Fruit fly (Drosophila melanogaster) whole organism, prepupa: Measurements from ENCODE around the gene haf.
A peak's percentile ranks its signal among the peaks of the same experiment; 100 is the strongest.

Experiments
- Blimp-1 ChIP-seq: fragments of 200-800 bp; sonication (Bioruptor generic); optimal IDR thresholded peaks from 3 replicates; lab custom pipeline; 2017; ENCODE audit warnings: missing biosample characterization, missing genetic modification characterization, mild to moderate bottlenecking, moderate library complexity, missing genetic modification reagents
- CG10631 ChIP-seq: fragments of 200-800 bp; sonication (Bioruptor generic); optimal IDR thresholded peaks from 2 replicates; lab custom pipeline; 2016; ENCODE audit warnings: missing biosample characterization, missing genetic modification characterization
- CG11294 ChIP-seq: fragments of 200-800 bp; sonication (Bioruptor generic); IDR thresholded peaks from 2 replicates; pipeline ENCODE4 v1.3.6; 2022; ENCODE audit warnings: missing biosample characterization, missing genetic modification characterization
- CG11762 ChIP-seq: fragments of 200-800 bp; sonication (Bioruptor generic); optimal IDR thresholded peaks from 3 replicates; lab custom pipeline; 2016; ENCODE audit warnings: missing biosample characterization, missing genetic modification characterization; ENCODE audit not compliant: insufficient read depth
- CG11902 ChIP-seq: fragments of 200-800 bp; sonication (Bioruptor generic); optimal IDR thresholded peaks from 3 replicates; lab custom pipeline; 2016; ENCODE audit warnings: missing biosample characterization, missing genetic modification characterization
- CG15336 ChIP-seq: fragments of 200-800 bp; sonication (Bioruptor generic); IDR thresholded peaks from 2 replicates; pipeline ENCODE4 v1.3.6; 2022; ENCODE audit warnings: missing biosample characterization, missing genetic modification characterization
- CG1621 ChIP-seq: fragments of 200-800 bp; sonication (Bioruptor generic); optimal IDR thresholded peaks from 3 replicates; lab custom pipeline; 2018; ENCODE audit warnings: missing biosample characterization, mild to moderate bottlenecking, missing genetic modification characterization
- CG16779 ChIP-seq: fragments of 200-800 bp; sonication (Bioruptor generic); optimal IDR thresholded peaks from 3 replicates; lab custom pipeline; 2017; ENCODE audit warnings: missing biosample characterization, mild to moderate bottlenecking, missing genetic modification characterization
- CG3032 ChIP-seq: fragments of 200-800 bp; optimal IDR thresholded peaks from 2 replicates; lab custom pipeline; 2019; ENCODE audit warnings: missing biosample characterization, mild to moderate bottlenecking, missing genetic modification characterization, moderate library complexity
- CG31627 ChIP-seq: fragments of 200-800 bp; sonication (Bioruptor generic); optimal IDR thresholded peaks from 3 replicates; lab custom pipeline; 2016; ENCODE audit warnings: missing biosample characterization, missing genetic modification characterization
- CG32006 ChIP-seq: fragments of 200-800 bp; sonication (Bioruptor generic); optimal IDR thresholded peaks from 3 replicates; lab custom pipeline; 2017; ENCODE audit warnings: missing biosample characterization, mild to moderate bottlenecking, missing genetic modification characterization
- CG34406 ChIP-seq: fragments of 200-800 bp; sonication (Bioruptor generic); optimal IDR thresholded peaks from 3 replicates; lab custom pipeline; 2016; ENCODE audit warnings: missing biosample characterization, missing genetic modification characterization
- CG3919 ChIP-seq: fragments of 200-800 bp; sonication (Bioruptor generic); optimal IDR thresholded peaks from 3 replicates; lab custom pipeline; 2016; ENCODE audit warnings: missing biosample characterization, missing genetic modification characterization
- CG4318 ChIP-seq: fragments of 200-800 bp; sonication (Bioruptor generic); optimal IDR thresholded peaks from 3 replicates; lab custom pipeline; 2017; ENCODE audit warnings: missing biosample characterization, mild to moderate bottlenecking, missing genetic modification characterization
- CG6163 ChIP-seq: fragments of 200-800 bp; sonication (Bioruptor generic); IDR thresholded peaks from 3 replicates; pipeline ENCODE4 v1.3.6; 2022; ENCODE audit warnings: missing biosample characterization, missing genetic modification characterization
- CG6792 ChIP-seq: fragments of 200-800 bp; sonication (Bioruptor generic); optimal IDR thresholded peaks from 3 replicates; lab custom pipeline; 2016; ENCODE audit warnings: missing biosample characterization, missing genetic modification characterization
- CG6808 ChIP-seq: fragments of 200-800 bp; sonication (Bioruptor generic); optimal IDR thresholded peaks from 3 replicates; lab custom pipeline; 2017; ENCODE audit warnings: missing biosample characterization, missing genetic modification characterization, mild to moderate bottlenecking, moderate library complexity, missing genetic modification reagents
- CG7368 ChIP-seq: fragments of 200-800 bp; sonication (Bioruptor generic); optimal IDR thresholded peaks from 3 replicates; lab custom pipeline; 2016; ENCODE audit warnings: missing biosample characterization, missing genetic modification characterization
- CG8119 ChIP-seq: fragments of 200-800 bp; sonication (Bioruptor generic); IDR thresholded peaks from 3 replicates; pipeline ENCODE4 v1.3.6; 2022; ENCODE audit warnings: missing biosample characterization, missing genetic modification characterization
- CG8319 ChIP-seq: fragments of 200-800 bp; sonication (Bioruptor generic); optimal IDR thresholded peaks from 3 replicates; lab custom pipeline; 2016; ENCODE audit warnings: missing biosample characterization, missing genetic modification characterization
- CG8632 ChIP-seq: fragments of 200-800 bp; sonication (Bioruptor generic); optimal IDR thresholded peaks from 3 replicates; lab custom pipeline; 2016; ENCODE audit warnings: missing biosample characterization, missing genetic modification characterization
- Eip75B ChIP-seq: fragments of 200-800 bp; sonication (Bioruptor generic); optimal IDR thresholded peaks from 3 replicates; lab custom pipeline; 2016; ENCODE audit warnings: missing biosample characterization, missing genetic modification characterization
- Eip78C ChIP-seq: fragments of 200-800 bp; sonication (Bioruptor generic); peaks from one replicate; lab custom pipeline; 2016; ENCODE audit warnings: missing biosample characterization, missing genetic modification characterization
- Eip93F ChIP-seq: fragments of 200-800 bp; sonication (Bioruptor generic); optimal IDR thresholded peaks from 2 replicates; lab custom pipeline; 2016; ENCODE audit warnings: missing biosample characterization, mild to moderate bottlenecking, missing genetic modification characterization
- Ets21C ChIP-seq: fragments of 200-800 bp; sonication (Bioruptor generic); optimal IDR thresholded peaks from 3 replicates; lab custom pipeline; 2016; ENCODE audit warnings: missing biosample characterization, missing genetic modification characterization
- Ets96B ChIP-seq: fragments of 200-800 bp; optimal IDR thresholded peaks from 2 replicates; lab custom pipeline; 2019; ENCODE audit warnings: missing biosample characterization, mild to moderate bottlenecking, missing genetic modification characterization, moderate library complexity
- Gug ChIP-seq: fragments of 200-800 bp; sonication (Bioruptor generic); IDR thresholded peaks from 2 replicates; pipeline ENCODE4 v1.3.6; 2022; ENCODE audit warnings: missing biosample characterization, missing genetic modification characterization
- Hr38 ChIP-seq: sonication (Bioruptor generic); optimal IDR thresholded peaks from 2 replicates; lab custom pipeline; 2016; ENCODE audit warnings: missing biosample characterization, missing genetic modification characterization
- Hr39 ChIP-seq: fragments of 200-800 bp; sonication (Bioruptor generic); optimal IDR thresholded peaks from 2 replicates; lab custom pipeline; 2016; ENCODE audit warnings: missing biosample characterization, missing genetic modification characterization
- Hr4 ChIP-seq: fragments of 200-800 bp; sonication (Bioruptor generic); optimal IDR thresholded peaks from 3 replicates; lab custom pipeline; 2016; ENCODE audit warnings: missing biosample characterization, missing genetic modification characterization
- OdsH ChIP-seq: fragments of 200-800 bp; sonication (Bioruptor generic); optimal IDR thresholded peaks from 3 replicates; lab custom pipeline; 2016; ENCODE audit warnings: missing biosample characterization, missing genetic modification characterization
- Smox ChIP-seq: fragments of 200-800 bp; sonication (Bioruptor generic); optimal IDR thresholded peaks from 3 replicates; lab custom pipeline; 2016; ENCODE audit warnings: missing biosample characterization, missing genetic modification characterization
- Sox102F ChIP-seq: fragments of 200-800 bp; sonication (Bioruptor generic); optimal IDR thresholded peaks from 2 replicates; lab custom pipeline; 2016; ENCODE audit warnings: missing biosample characterization, mild to moderate bottlenecking, missing genetic modification characterization
- Sox14 ChIP-seq: fragments of 200-800 bp; sonication (Bioruptor generic); optimal IDR thresholded peaks from 3 replicates; lab custom pipeline; 2016; ENCODE audit warnings: missing biosample characterization, missing genetic modification characterization
- Sox15 ChIP-seq: fragments of 200-800 bp; sonication (Bioruptor generic); optimal IDR thresholded peaks from 3 replicates; lab custom pipeline; 2016; ENCODE audit warnings: missing biosample characterization, missing genetic modification characterization
- achi ChIP-seq: fragments of 200-800 bp; sonication (Bioruptor generic); optimal IDR thresholded peaks from 3 replicates; lab custom pipeline; 2016; ENCODE audit warnings: missing biosample characterization, missing genetic modification characterization
- cyc ChIP-seq: fragments of 200-800 bp; sonication (Bioruptor generic); optimal IDR thresholded peaks from 3 replicates; lab custom pipeline; 2016; ENCODE audit warnings: missing biosample characterization, missing genetic modification characterization
- dac ChIP-seq: fragments of 200-800 bp; sonication (Bioruptor generic); optimal IDR thresholded peaks from 2 replicates; lab custom pipeline; 2017; ENCODE audit warnings: missing biosample characterization, mild to moderate bottlenecking, missing genetic modification characterization
- dsx ChIP-seq: fragments of 200-800 bp; optimal IDR thresholded peaks from 3 replicates; lab custom pipeline; 2019; ENCODE audit warnings: missing biosample characterization, mild to moderate bottlenecking, missing genetic modification characterization, moderate library complexity; ENCODE audit not compliant: poor library complexity, severe bottlenecking
- eg ChIP-seq: fragments of 200-800 bp; sonication (Bioruptor generic); IDR thresholded peaks from 3 replicates; pipeline ENCODE4 v1.3.6; 2022; ENCODE audit warnings: missing biosample characterization, missing genetic modification characterization
- esn ChIP-seq: fragments of 200-800 bp; sonication (Bioruptor generic); optimal IDR thresholded peaks from 2 replicates; lab custom pipeline; 2016; ENCODE audit warnings: missing biosample characterization, mild to moderate bottlenecking, missing genetic modification characterization, moderate library complexity
- fd59A ChIP-seq: fragments of 200-800 bp; sonication (Bioruptor generic); optimal IDR thresholded peaks from 2 replicates; lab custom pipeline; 2017; ENCODE audit warnings: missing biosample characterization, mild to moderate bottlenecking, missing genetic modification characterization, missing genetic modification reagents
- fkh ChIP-seq: fragments of 200-800 bp; sonication (Bioruptor generic); optimal IDR thresholded peaks from 3 replicates; lab custom pipeline; 2017; ENCODE audit warnings: missing biosample characterization, mild to moderate bottlenecking, missing genetic modification characterization, moderate library complexity
- lz ChIP-seq: fragments of 200-800 bp; sonication (Bioruptor generic); optimal IDR thresholded peaks from 3 replicates; lab custom pipeline; 2016; ENCODE audit warnings: missing biosample characterization, missing genetic modification characterization
- net ChIP-seq: fragments of 200-800 bp; sonication (Bioruptor generic); optimal IDR thresholded peaks from 3 replicates; lab custom pipeline; 2016; ENCODE audit warnings: missing biosample characterization, missing genetic modification characterization
- pdm3 ChIP-seq: fragments of 200-800 bp; sonication (Bioruptor generic); optimal IDR thresholded peaks from 3 replicates; lab custom pipeline; 2016; ENCODE audit warnings: missing biosample characterization, missing genetic modification characterization
- salr ChIP-seq, 2 experiments: fragments of 200-800 bp; sonication (Bioruptor generic); optimal IDR thresholded peaks; 3 replicates each; lab custom pipeline; 2016 to 2018; ENCODE audit warnings: missing biosample characterization in 2 of 2, missing genetic modification characterization in 2 of 2, mild to moderate bottlenecking in 1 of 2
- spab ChIP-seq: fragments of 200-800 bp; sonication (Bioruptor generic); optimal IDR thresholded peaks from 2 replicates; lab custom pipeline; 2017; ENCODE audit warnings: missing biosample characterization, mild to moderate bottlenecking, missing genetic modification characterization, missing genetic modification reagents
- ss ChIP-seq, 2 experiments: fragments of 200-800 bp; sonication (Bioruptor generic); optimal IDR thresholded peaks; 2 replicates in 1 of 2; 3 replicates in 1 of 2; lab custom pipeline; 2017 to 2018; ENCODE audit warnings: mild to moderate bottlenecking in 2 of 2, missing biosample characterization in 2 of 2, missing genetic modification characterization in 2 of 2, moderate library complexity in 1 of 2
- svp ChIP-seq: fragments of 200-800 bp; sonication (Bioruptor generic); peaks from one replicate; lab custom pipeline; 2016; ENCODE audit warnings: missing biosample characterization, missing genetic modification characterization
- topi ChIP-seq: fragments of 200-800 bp; sonication (Bioruptor generic); optimal IDR thresholded peaks from 3 replicates; lab custom pipeline; 2016; ENCODE audit warnings: missing biosample characterization, missing genetic modification characterization
- vri ChIP-seq: fragments of 200-800 bp; sonication (Bioruptor generic); optimal IDR thresholded peaks from 3 replicates; lab custom pipeline; 2016; ENCODE audit warnings: missing biosample characterization, mild to moderate bottlenecking, missing genetic modification characterization

The haf gene

dm6 chr2L:1590167-1590566 lies 35.2 kb downstream of the haf start:
- peak; percentile 90 for TF ChIP-seq CG8119 (GFP tag; lab: Robert Waterston, UW)
- TF ChIP-seq Sox102F (GFP tag; lab: Kevin White, UChicago): peak; percentile 25
- TF ChIP-seq svp (GFP tag; lab: Kevin White, UChicago): peak; percentile 71
- TF ChIP-seq CG7368 (GFP tag; lab: Kevin White, UChicago): peak; percentile 35
- peak; percentile 75 for TF ChIP-seq OdsH (GFP tag; lab: Kevin White, UChicago)
- no peak for TF ChIP-seq Blimp-1
- peak; percentile 56 for TF ChIP-seq CG6792 (GFP tag; lab: Kevin White, UChicago)
- TF ChIP-seq pdm3 (GFP tag; lab: Kevin White, UChicago): peak; percentile 81
- peak; percentile 39 for TF ChIP-seq CG11902 (GFP tag; lab: Kevin White, UChicago)
- no peak for TF ChIP-seq CG8319 (GFP tag; lab: Kevin White, UChicago)
- peak; percentile 59 for TF ChIP-seq CG31627
- TF ChIP-seq Eip93F (GFP tag; lab: Kevin White, UChicago): no peak
- no peak for TF ChIP-seq vri (GFP tag; lab: Kevin White, UChicago)
- peak; percentile 26 for TF ChIP-seq Hr38 (GFP tag; lab: Kevin White, UChicago)
- no peak for TF ChIP-seq CG6808
- peak; percentile 71 for TF ChIP-seq Eip75B (GFP tag; lab: Kevin White, UChicago)
- TF ChIP-seq CG32006: peak; percentile 92
- TF ChIP-seq ss (GFP tag; optimal IDR thresholded peaks at IDR 0.05; lab: Kevin White, UChicago): no peak
- TF ChIP-seq Ets21C: peak; percentile 7
- peak; percentile 4 to 66 for TF ChIP-seq salr (GFP tag; optimal IDR thresholded peaks at IDR 0.05; lab: Kevin White, UChicago)
- peak; percentile 5 for TF ChIP-seq CG1621 (tag; lab: Kevin White, UChicago)
- TF ChIP-seq dac (GFP tag; lab: Kevin White, UChicago): peak; percentile 70
- peak; percentile 93 for TF ChIP-seq CG15336 (GFP tag; lab: Robert Waterston, UW)
- TF ChIP-seq dsx (GFP tag; lab: Kevin White, UChicago): peak; percentile 30
- TF ChIP-seq fkh (GFP tag; lab: Kevin White, UChicago): peak; percentile 18
- TF ChIP-seq CG11294 (GFP tag; lab: Robert Waterston, UW): peak; percentile 77
- TF ChIP-seq net (GFP tag; lab: Kevin White, UChicago): peak; percentile 73
- peak; percentile 90 for TF ChIP-seq Hr4 (GFP tag; lab: Kevin White, UChicago)
- TF ChIP-seq CG11762 (GFP tag; lab: Kevin White, UChicago): peak; percentile 63
- peak; percentile 91 for TF ChIP-seq eg
- TF ChIP-seq Sox14: peak; percentile 73
- peak; percentile 92 for TF ChIP-seq Eip78C (GFP tag; lab: Kevin White, UChicago)
- peak; percentile 69 for TF ChIP-seq cyc (GFP tag; lab: Kevin White, UChicago)
- peak; percentile 80 for TF ChIP-seq achi (GFP tag; lab: Kevin White, UChicago)
- TF ChIP-seq Ets96B (tag; lab: Kevin White, UChicago): peak; percentile 30
- TF ChIP-seq lz (GFP tag; lab: Kevin White, UChicago): peak; percentile 60
- TF ChIP-seq CG34406 (GFP tag; lab: Kevin White, UChicago): peak; percentile 54
- no peak for TF ChIP-seq spab (GFP tag; lab: Kevin White, UChicago)
- TF ChIP-seq CG3919 (GFP tag; lab: Kevin White, UChicago): peak; percentile 83
- no peak for TF ChIP-seq CG3032 (tag; lab: Kevin White, UChicago)
- TF ChIP-seq CG6163 (GFP tag; lab: Robert Waterston, UW): peak; percentile 92
- peak; percentile 73 for TF ChIP-seq CG10631 (GFP tag; lab: Kevin White, UChicago)
- peak; percentile 48 for TF ChIP-seq esn
- peak; percentile 77 for TF ChIP-seq CG4318 (GFP tag; lab: Kevin White, UChicago)
- peak; percentile 42 for TF ChIP-seq Smox (GFP tag; lab: Kevin White, UChicago)
- TF ChIP-seq topi: peak; percentile 56
- TF ChIP-seq Hr39 (GFP tag; lab: Kevin White, UChicago): peak; percentile 64
- TF ChIP-seq CG8632 (GFP tag; lab: Kevin White, UChicago): peak; percentile 15
- TF ChIP-seq fd59A (GFP tag; lab: Kevin White, UChicago): no peak
- TF ChIP-seq Gug (GFP tag; lab: Robert Waterston, UW): peak; percentile 83
- peak; percentile 23 for TF ChIP-seq CG16779
- peak; percentile 28 for TF ChIP-seq Sox15 (GFP tag; lab: Kevin White, UChicago)
